Fruit fly (Drosophila melanogaster) whole organism, prepupa: ENCODE measurements around the gene CG13285.

Source experiments
- CG11762 ChIP-seq: fragments of 200-800 bp; sonication (Bioruptor generic); optimal IDR thresholded peaks from 3 replicates; lab custom pipeline; 2016; ENCODE audit warnings: missing biosample characterization, missing genetic modification characterization; ENCODE audit not compliant: insufficient read depth
- fd85E ChIP-seq: fragments of 200-800 bp; sonication (Bioruptor generic); optimal IDR thresholded peaks from 3 replicates; lab custom pipeline; 2016; ENCODE audit warnings: missing biosample characterization, missing genetic modification characterization

DNA sequence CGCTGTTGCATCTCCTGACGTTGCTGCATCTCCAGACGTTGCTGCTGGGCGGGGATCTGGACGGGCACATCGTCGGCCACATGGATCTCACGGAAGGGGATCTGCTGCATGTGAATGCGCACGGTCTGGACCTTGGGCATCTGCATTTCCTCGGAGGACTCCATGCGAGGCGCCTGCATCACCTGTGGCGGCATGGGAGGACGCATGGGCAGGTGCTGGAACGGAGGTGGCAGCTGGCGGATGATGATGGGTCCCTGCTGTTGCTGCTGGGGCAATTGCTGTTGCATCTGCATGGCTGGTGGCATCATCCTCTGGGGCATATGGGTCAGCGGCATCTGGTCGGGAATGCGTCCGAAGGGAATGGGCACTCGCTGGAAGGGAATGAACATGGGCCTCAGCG is 32.8 kb upstream of the CG13285 start:
- TF ChIP-seq CG11762 = no peak
- no peak for TF ChIP-seq fd85E
